Worm (Caenorhabditis elegans): ENCODE measurements around the gene srw-41.

DNA sequence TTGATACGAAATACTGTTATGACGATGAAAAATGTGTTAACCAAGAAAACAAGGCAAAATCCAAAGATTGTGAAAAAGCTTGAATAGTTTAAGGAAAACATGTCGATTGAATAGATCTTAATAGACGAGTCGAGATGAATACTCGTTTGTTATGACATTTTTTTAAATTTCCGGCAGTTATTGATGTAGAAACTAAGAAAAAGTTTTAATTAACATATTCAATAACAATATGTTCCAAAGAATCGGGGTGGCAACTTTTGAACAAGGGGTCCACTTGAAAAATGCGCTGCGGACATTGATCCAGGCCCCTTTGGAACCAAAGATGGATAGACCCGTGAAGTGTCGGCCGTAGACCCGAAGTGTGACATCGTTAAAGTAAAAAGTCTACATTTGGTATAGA lies 26.1 kb upstream of the srw-41 start, which contains the start of gene str-61:
- TF ChIP-seq aly-2 (tag; optimal IDR thresholded peaks at IDR 0.05) (no peak), nhr-12 (tag; optimal IDR thresholded peaks at IDR 0.05) (no peak), jun-1 (tag; optimal IDR thresholded peaks at IDR 0.05) (no peak), nhr-76 (tag; optimal IDR thresholded peaks at IDR 0.05) (no peak), skn-1 (tag; optimal IDR thresholded peaks at IDR 0.05) (no peak), hmg-11 (tag; optimal IDR thresholded peaks at IDR 0.05) (no peak), ZK546.5 (tag; optimal IDR thresholded peaks at IDR 0.05) (no peak), nfya-1 (tag; optimal IDR thresholded peaks at IDR 0.05; ENCODE audit: insufficient read depth) (no peak)
